Fruit fly (Drosophila melanogaster) whole organism, embryonic: ENCODE measurements around the gene CG12522.

Experiments
- C15 ChIP-seq: fragments of 200-800 bp; sonication (Bioruptor generic); IDR thresholded peaks from 3 replicates; pipeline ENCODE4 v1.3.6; 2022; ENCODE audit warnings: missing biosample characterization, missing genetic modification characterization
- CG12104 ChIP-seq: fragments of 200-800 bp; sonication (Bioruptor generic); optimal IDR thresholded peaks from 3 replicates; lab custom pipeline; 2016; ENCODE audit warnings: missing biosample characterization, missing genetic modification characterization
- CG12236 ChIP-seq: fragments of 200-800 bp; sonication (Bioruptor generic); optimal IDR thresholded peaks from 2 replicates; lab custom pipeline; 2016; ENCODE audit warnings: missing biosample characterization, missing genetic modification characterization
- CG12299 ChIP-seq: fragments of 200-800 bp; sonication (Bioruptor generic); optimal IDR thresholded peaks from 2 replicates; lab custom pipeline; 2018; ENCODE audit warnings: missing biosample characterization, mild to moderate bottlenecking, missing genetic modification characterization
- CG13123 ChIP-seq: fragments of 200-800 bp; sonication (Bioruptor generic); optimal IDR thresholded peaks from 2 replicates; lab custom pipeline; 2016; ENCODE audit warnings: missing biosample characterization, missing genetic modification characterization
- CG13894 ChIP-seq: fragments of 200-800 bp; sonication (Bioruptor generic); optimal IDR thresholded peaks from 3 replicates; lab custom pipeline; 2018; ENCODE audit warnings: missing biosample characterization, mild to moderate bottlenecking, missing genetic modification characterization, moderate library complexity
- CG14667 ChIP-seq: fragments of 200-800 bp; sonication (Bioruptor generic); IDR thresholded peaks from 2 replicates; pipeline ENCODE4 v1.3.6; 2022; ENCODE audit warnings: missing biosample characterization, missing genetic modification characterization
- CG1602 ChIP-seq: fragments of 200-800 bp; sonication (Bioruptor generic); optimal IDR thresholded peaks from 3 replicates; lab custom pipeline; 2016; ENCODE audit warnings: missing biosample characterization, missing genetic modification characterization
- CG17802 ChIP-seq: fragments of 200-800 bp; sonication (Bioruptor generic); optimal IDR thresholded peaks from 2 replicates; lab custom pipeline; 2018; ENCODE audit warnings: missing biosample characterization, mild to moderate bottlenecking, missing genetic modification characterization, moderate library complexity
- CG2889 ChIP-seq: fragments of 200-800 bp; sonication (Bioruptor generic); IDR thresholded peaks from 3 replicates; pipeline ENCODE4 v1.3.6; 2022; ENCODE audit warnings: missing biosample characterization, missing genetic modification characterization
- CG4707 ChIP-seq: fragments of 200-800 bp; sonication (Bioruptor generic); optimal IDR thresholded peaks from 2 replicates; lab custom pipeline; 2018; ENCODE audit warnings: missing biosample characterization, mild to moderate bottlenecking, missing genetic modification characterization, moderate library complexity
- CG4820 ChIP-seq: fragments of 200-800 bp; sonication (Bioruptor generic); optimal IDR thresholded peaks from 3 replicates; lab custom pipeline; 2016; ENCODE audit warnings: missing biosample characterization, missing genetic modification characterization
- CG4854 ChIP-seq: fragments of 200-800 bp; sonication (Bioruptor generic); optimal IDR thresholded peaks from 2 replicates; lab custom pipeline; 2016; ENCODE audit warnings: missing biosample characterization, missing genetic modification characterization, inconsistent platforms
- CG5180 ChIP-seq: fragments of 200-800 bp; sonication (Bioruptor generic); optimal IDR thresholded peaks from 3 replicates; lab custom pipeline; 2017; ENCODE audit warnings: missing biosample characterization, missing genetic modification characterization, mild to moderate bottlenecking, moderate library complexity, missing genetic modification reagents
- CG7963 ChIP-seq: fragments of 200-800 bp; sonication (Bioruptor generic); IDR thresholded peaks from 3 replicates; pipeline ENCODE4 v1.3.6; 2022; ENCODE audit warnings: missing biosample characterization, missing genetic modification characterization; ENCODE audit not compliant: partially characterized antibody
- CG8281 ChIP-seq: fragments of 200-800 bp; sonication (Bioruptor generic); optimal IDR thresholded peaks from 2 replicates; lab custom pipeline; 2018; ENCODE audit warnings: missing biosample characterization, mild to moderate bottlenecking, missing genetic modification characterization, moderate library complexity
- Chrac-16 ChIP-seq: fragments of 200-800 bp; sonication (Bioruptor generic); optimal IDR thresholded peaks from 3 replicates; lab custom pipeline; 2016; ENCODE audit warnings: missing biosample characterization, missing genetic modification characterization
- CrebB ChIP-seq: fragments of 200-800 bp; sonication (Bioruptor generic); optimal IDR thresholded peaks from 3 replicates; lab custom pipeline; 2018; ENCODE audit warnings: missing biosample characterization, mild to moderate bottlenecking, missing genetic modification characterization
- Ets65A ChIP-seq: fragments of 200-800 bp; sonication (Bioruptor generic); peaks from one replicate; lab custom pipeline; 2016; ENCODE audit warnings: missing biosample characterization, missing genetic modification characterization
- HmgZ ChIP-seq: fragments of 200-800 bp; sonication (Bioruptor generic); optimal IDR thresholded peaks from 2 replicates; lab custom pipeline; 2018; ENCODE audit warnings: missing biosample characterization, mild to moderate bottlenecking, missing genetic modification characterization
- Hmr ChIP-seq: fragments of 200-800 bp; sonication (Bioruptor generic); optimal IDR thresholded peaks from 3 replicates; lab custom pipeline; 2017; ENCODE audit warnings: mild to moderate bottlenecking, missing biosample characterization, missing genetic modification reagents, missing genetic modification characterization
- Jarid2 ChIP-seq: fragments of 200-800 bp; sonication (Bioruptor generic); optimal IDR thresholded peaks from 3 replicates; lab custom pipeline; 2017; ENCODE audit warnings: mild to moderate bottlenecking, missing biosample characterization, missing genetic modification reagents, missing genetic modification characterization
- MESR4 ChIP-seq: fragments of 200-800 bp; sonication (Bioruptor generic); optimal IDR thresholded peaks from 2 replicates; lab custom pipeline; 2018; ENCODE audit warnings: missing biosample characterization, mild to moderate bottlenecking, missing genetic modification characterization, moderate library complexity
- Med ChIP-seq: fragments of 200-800 bp; sonication (Bioruptor generic); peaks from one replicate; lab custom pipeline; 2016; ENCODE audit warnings: missing biosample characterization, missing genetic modification characterization, mild to moderate bottlenecking, inconsistent platforms, moderate library complexity
- Optix ChIP-seq: fragments of 200-800 bp; sonication (Bioruptor generic); IDR thresholded peaks from 3 replicates; pipeline ENCODE4 v1.3.6; 2022; ENCODE audit warnings: missing biosample characterization, missing genetic modification characterization
- Sox100B ChIP-seq: fragments of 200-800 bp; sonication (Bioruptor generic); optimal IDR thresholded peaks from 3 replicates; lab custom pipeline; 2018; ENCODE audit warnings: missing biosample characterization, mild to moderate bottlenecking, missing genetic modification characterization
- az2 ChIP-seq: fragments of 200-800 bp; sonication (Bioruptor generic); optimal IDR thresholded peaks from 3 replicates; lab custom pipeline; 2016; ENCODE audit warnings: missing biosample characterization, missing genetic modification characterization
- chinmo ChIP-seq: fragments of 200-800 bp; sonication (Bioruptor generic); IDR thresholded peaks from 4 replicates; pipeline ENCODE4 v1.3.6; 2022; ENCODE audit warnings: missing biosample characterization, missing genetic modification characterization; ENCODE audit not compliant: partially characterized antibody
- croc ChIP-seq: fragments of 200-800 bp; sonication (Bioruptor generic); conservative IDR thresholded peaks from 3 replicates; pipeline ENCODE4 v1.3.6; 2022; ENCODE audit warnings: missing biosample characterization, missing genetic modification characterization
- en ChIP-seq: fragments of 200-800 bp; sonication (Bioruptor generic); optimal IDR thresholded peaks from 2 replicates; lab custom pipeline; 2016; ENCODE audit warnings: missing biosample characterization, missing genetic modification characterization
- exex ChIP-seq: fragments of 200-800 bp; sonication (Bioruptor generic); optimal IDR thresholded peaks from 4 replicates; lab custom pipeline; 2018; ENCODE audit warnings: missing biosample characterization, mild to moderate bottlenecking, missing genetic modification characterization, moderate library complexity
- gce ChIP-seq: fragments of 200-800 bp; sonication (Bioruptor generic); IDR thresholded peaks from 3 replicates; pipeline ENCODE4 v1.3.6; 2022; ENCODE audit warnings: missing biosample characterization, missing genetic modification characterization
- gcm ChIP-seq: fragments of 200-800 bp; sonication (Bioruptor generic); optimal IDR thresholded peaks from 2 replicates; lab custom pipeline; 2019; ENCODE audit warnings: missing biosample characterization, mild to moderate bottlenecking, missing genetic modification characterization, moderate library complexity
- gro ChIP-seq: fragments of 200-800 bp; sonication (Bioruptor generic); optimal IDR thresholded peaks from 2 replicates; lab custom pipeline; 2016; ENCODE audit warnings: missing biosample characterization, missing genetic modification characterization
- ham ChIP-seq: fragments of 200-800 bp; sonication (Bioruptor generic); IDR thresholded peaks from 2 replicates; pipeline ENCODE4 v1.3.6; 2022; ENCODE audit warnings: missing biosample characterization, missing genetic modification characterization
- luna ChIP-seq: fragments of 200-800 bp; sonication (Bioruptor generic); optimal IDR thresholded peaks from 2 replicates; lab custom pipeline; 2016; ENCODE audit warnings: missing biosample characterization, missing genetic modification characterization
- mirr ChIP-seq: fragments of 200-800 bp; sonication (Bioruptor generic); optimal IDR thresholded peaks from 3 replicates; lab custom pipeline; 2018; ENCODE audit warnings: missing biosample characterization, mild to moderate bottlenecking, missing genetic modification characterization
- org-1 ChIP-seq: fragments of 200-800 bp; sonication (Bioruptor generic); optimal IDR thresholded peaks from 2 replicates; lab custom pipeline; 2017; ENCODE audit warnings: missing biosample characterization, missing genetic modification characterization
- otp ChIP-seq: fragments of 200-800 bp; sonication (Bioruptor generic); IDR thresholded peaks from 3 replicates; pipeline ENCODE4, ENCODE4 v1.3.6; 2022; ENCODE audit warnings: missing biosample characterization, missing genetic modification characterization
- pita ChIP-seq: fragments of 200-800 bp; sonication (Bioruptor generic); optimal IDR thresholded peaks from 2 replicates; lab custom pipeline; 2017; ENCODE audit warnings: missing biosample characterization, mild to moderate bottlenecking, missing genetic modification characterization
- repo ChIP-seq: fragments of 200-800 bp; sonication (Bioruptor generic); optimal IDR thresholded peaks from 2 replicates; lab custom pipeline; 2016; ENCODE audit warnings: missing biosample characterization, missing genetic modification characterization
- shn ChIP-seq: fragments of 200-800 bp; sonication (Bioruptor generic); optimal IDR thresholded peaks from 3 replicates; lab custom pipeline; 2016; ENCODE audit warnings: missing biosample characterization, missing genetic modification characterization
- slbo ChIP-seq: fragments of 200-800 bp; sonication (Bioruptor generic); IDR thresholded peaks from 2 replicates; pipeline ENCODE4 v1.3.6; 2022; ENCODE audit warnings: missing biosample characterization, missing genetic modification characterization
- sr ChIP-seq: fragments of 200-800 bp; sonication (Bioruptor generic); IDR thresholded peaks from 3 replicates; pipeline ENCODE4 v1.3.6; 2022; ENCODE audit warnings: missing biosample characterization, missing genetic modification characterization
- stc ChIP-seq: fragments of 200-800 bp; sonication (Bioruptor generic); IDR thresholded peaks from 2 replicates; pipeline ENCODE4 v1.3.6; 2022; ENCODE audit warnings: missing biosample characterization, missing genetic modification characterization
- tgo ChIP-seq: fragments of 200-800 bp; sonication (Bioruptor generic); IDR thresholded peaks from 3 replicates; pipeline ENCODE4 v1.3.6; 2022; ENCODE audit warnings: missing biosample characterization, missing genetic modification characterization
- tio ChIP-seq: fragments of 200-800 bp; sonication (Bioruptor generic); optimal IDR thresholded peaks from 2 replicates; lab custom pipeline; 2017; ENCODE audit warnings: missing biosample characterization, missing genetic modification characterization, inconsistent platforms
- ttk ChIP-seq: fragments of 200-800 bp; sonication (Bioruptor generic); IDR thresholded peaks from 2 replicates; pipeline ENCODE4 v2.1.2; 2022; ENCODE audit warnings: missing biosample characterization, missing genetic modification characterization
- unc-4 ChIP-seq: fragments of 200-800 bp; sonication (Bioruptor generic); IDR thresholded peaks from 2 replicates; pipeline ENCODE4 v1.3.6; 2022; ENCODE audit warnings: missing biosample characterization, missing genetic modification characterization; ENCODE audit not compliant: partially characterized antibody
- usp ChIP-seq: fragments of >200 bp; optimal IDR thresholded peaks from 2 replicates; lab custom pipeline; 2017; ENCODE audit warnings: missing biosample characterization, missing genetic modification characterization

CG12522 gene

DNA sequence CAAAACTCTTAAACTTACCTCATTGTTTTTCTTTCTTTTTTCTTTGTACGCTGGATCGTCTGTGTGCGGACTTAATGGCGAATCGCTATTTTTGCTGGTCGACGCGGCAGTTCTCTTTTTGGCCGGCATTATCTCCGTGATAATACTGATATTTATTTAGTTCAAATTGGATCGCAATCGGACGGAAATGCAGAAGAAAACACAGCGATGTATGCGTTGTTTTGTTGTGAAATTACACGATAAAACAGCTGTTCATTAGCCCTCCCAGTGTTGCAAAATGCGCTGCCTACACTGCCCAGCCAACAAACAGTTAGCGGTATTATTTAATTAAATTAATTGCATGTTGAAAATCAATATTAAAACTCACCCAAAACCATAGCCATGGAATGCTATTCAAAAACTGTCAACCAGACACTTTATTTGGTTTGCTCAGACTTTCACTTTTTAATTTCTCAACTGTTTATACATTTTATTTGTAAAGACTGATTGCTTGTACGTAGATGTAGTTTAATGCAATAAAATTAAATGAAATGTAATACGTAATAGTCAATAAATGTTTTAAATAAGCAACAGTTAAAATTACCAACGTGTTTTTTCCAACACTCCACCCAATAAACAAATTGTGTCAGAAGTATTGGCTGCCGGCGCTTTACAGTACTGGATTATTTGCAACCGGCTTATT, 9.9 kb upstream of the CG12522 start, which contains the start of the genes Irbp18 and APP-BP1 (continued):
- peak; percentile 84 for TF ChIP-seq stc (GFP tag; lab: Robert Waterston, UW)
- peak; percentile 94 for TF ChIP-seq Sox100B (GFP tag; lab: Kevin White, UChicago)
- TF ChIP-seq exex (tag; lab: Kevin White, UChicago), result peak; percentile 72
- peak; percentile 99 for TF ChIP-seq Ets65A (GFP tag; lab: Kevin White, UChicago)
- peak; percentile 83 for TF ChIP-seq en (GFP tag; lab: Kevin White, UChicago)
- TF ChIP-seq Jarid2 (GFP tag; lab: Kevin White, UChicago), result peak; percentile 76
- TF ChIP-seq MESR4 (GFP tag; lab: Kevin White, UChicago), result peak; percentile 31
- peak; percentile 95 for TF ChIP-seq CG4854 (GFP tag; lab: Kevin White, UChicago)
- peak; percentile 71; the same call in 2 of the 3 replicates for TF ChIP-seq gce (GFP tag; lab: Robert Waterston, UW)
- TF ChIP-seq gro (GFP tag; lab: Kevin White, UChicago), result peak; percentile 96
- peak; percentile 77; the same call in 2 of the 3 replicates for TF ChIP-seq C15
- peak; percentile 95 for TF ChIP-seq CG12104
- peak; percentile 93 for TF ChIP-seq Chrac-16 (GFP tag; lab: Kevin White, UChicago)
- peak; percentile 85 for TF ChIP-seq Optix (GFP tag; lab: Robert Waterston, UW)
- TF ChIP-seq org-1, result peak; percentile 91
- peak; percentile 82 for TF ChIP-seq CG5180 (GFP tag; lab: Kevin White, UChicago)
- peak; percentile 96 for TF ChIP-seq HmgZ (tag; lab: Kevin White, UChicago)
- TF ChIP-seq luna (GFP tag; lab: Kevin White, UChicago), result peak; percentile 91
- TF ChIP-seq croc (GFP tag; lab: Robert Waterston, UW), result peak; percentile 72
- peak; percentile 80; the same call in 2 of the 3 replicates for TF ChIP-seq otp (GFP tag; lab: Robert Waterston, UW)
- 0 out of 4 replicates have a peak, but pooled peaks have one; percentile 4 for TF ChIP-seq chinmo (GFP tag; lab: Robert Waterston, UW)
- peak; percentile 79 for TF ChIP-seq CG8281 (tag; lab: Kevin White, UChicago)
- peak; percentile 86 for TF ChIP-seq CG13894 (tag; lab: Kevin White, UChicago)
- TF ChIP-seq CG17802, result peak; percentile 71
- TF ChIP-seq sr, result 0 out of 3 replicates have a peak, but pooled peaks have one; percentile 25
- peak; percentile 90 for TF ChIP-seq CG12236 (GFP tag; lab: Kevin White, UChicago)
- TF ChIP-seq CG4707, result peak; percentile 63
- TF ChIP-seq az2 (GFP tag; lab: Kevin White, UChicago), result peak; percentile 96
- peak; percentile 66 for TF ChIP-seq CG14667 (GFP tag; lab: Robert Waterston, UW)
- peak; percentile 94 for TF ChIP-seq CG1602 (GFP tag; lab: Kevin White, UChicago)
- peak; percentile 83 for TF ChIP-seq CrebB (tag; lab: Kevin White, UChicago)
- TF ChIP-seq CG13123 (GFP tag; lab: Kevin White, UChicago), result peak; percentile 84
- TF ChIP-seq slbo (GFP tag; lab: Robert Waterston, UW), result peak; percentile 88
- TF ChIP-seq Hmr (GFP tag; lab: Kevin White, UChicago), result peak; percentile 96
- peak; percentile 93 for TF ChIP-seq CG4820
- peak; percentile 80 for TF ChIP-seq mirr (GFP tag; lab: Kevin White, UChicago)
- peak; percentile 99 for TF ChIP-seq Med (GFP tag; lab: Kevin White, UChicago)
- TF ChIP-seq ttk (GFP tag; lab: Robert Waterston, UW), result peak; percentile 75
- TF ChIP-seq usp (GFP tag; lab: Kevin White, UChicago), result no peak
- peak; percentile 98 for TF ChIP-seq tio (GFP tag; lab: Kevin White, UChicago)
- peak; percentile 89 for TF ChIP-seq gcm (GFP tag; lab: Kevin White, UChicago)
- peak; percentile 90 for TF ChIP-seq shn (GFP tag; lab: Kevin White, UChicago)
- TF ChIP-seq ham, result no peak
- peak; percentile 85 for TF ChIP-seq CG12299 (tag; lab: Kevin White, UChicago)
- TF ChIP-seq pita (GFP tag; lab: Kevin White, UChicago), result no peak
- TF ChIP-seq unc-4 (GFP tag; lab: Robert Waterston, UW), result peak; percentile 32; the same call in 1 of the 2 replicates
- TF ChIP-seq CG2889, result peak; percentile 91
- TF ChIP-seq CG7963 (GFP tag; lab: Robert Waterston, UW), result no peak
- TF ChIP-seq repo, result peak; percentile 86
- TF ChIP-seq tgo (GFP tag; lab: Robert Waterston, UW), result peak; percentile 85
